Fruit fly (Drosophila melanogaster): ENCODE results near the gene CG3108.

CG3108 gene

dm6 chrX:5786559-5786958, 5.1 kb upstream of the CG3108 start (continued):
- TF ChIP-seq Ets96B (tag; optimal IDR thresholded peaks at IDR 0.05) (no peak), CG6163 (GFP tag; IDR thresholded peaks at IDR 0.05) (peak; percentile 70), Hr39 (GFP tag; optimal IDR thresholded peaks at IDR 0.05) (peak; percentile 58), lz (GFP tag; optimal IDR thresholded peaks at IDR 0.05) (peak; percentile 73), CG32006 (GFP tag; optimal IDR thresholded peaks at IDR 0.05) (peak; percentile 89), CG3032 (tag; optimal IDR thresholded peaks at IDR 0.05) (no peak), Sox14 (GFP tag; optimal IDR thresholded peaks at IDR 0.05) (peak; percentile 71), Met (GFP tag; optimal IDR thresholded peaks at IDR 0.05) (peak; percentile 74), CG6792 (GFP tag; optimal IDR thresholded peaks at IDR 0.05) (peak; percentile 78), CG6808 (GFP tag; optimal IDR thresholded peaks at IDR 0.05) (no peak), CG11294 (GFP tag; IDR thresholded peaks at IDR 0.05) (peak; percentile 71), cyc (GFP tag; optimal IDR thresholded peaks at IDR 0.05) (no peak)

- peak; percentile 36 for TF ChIP-seq CG10669 (GFP tag; optimal IDR thresholded peaks at IDR 0.05)
- TF ChIP-seq Ets21C (GFP tag; optimal IDR thresholded peaks at IDR 0.05), result peak; percentile 51
- TF ChIP-seq CG16779 (tag; optimal IDR thresholded peaks at IDR 0.05), result no peak
- TF ChIP-seq Eip75B (GFP tag; optimal IDR thresholded peaks at IDR 0.05), result peak; percentile 58
- peak; percentile 20 for TF ChIP-seq CG6854 (GFP tag; optimal IDR thresholded peaks at IDR 0.05)
- TF ChIP-seq CG4318 (GFP tag; optimal IDR thresholded peaks at IDR 0.05), result peak; percentile 74
- peak; percentile 73 for TF ChIP-seq acj6 (GFP tag; optimal IDR thresholded peaks at IDR 0.05)
- peak; percentile 12 for TF ChIP-seq CG7368 (GFP tag; optimal IDR thresholded peaks at IDR 0.05)
- TF ChIP-seq dac (GFP tag; optimal IDR thresholded peaks at IDR 0.05), result peak; percentile 64
- peak; percentile 74 for TF ChIP-seq CG15336 (GFP tag; IDR thresholded peaks at IDR 0.05)
- peak; percentile 90 for TF ChIP-seq Eip78C (GFP tag)
- peak; percentile 71 for TF ChIP-seq topi (GFP tag; optimal IDR thresholded peaks at IDR 0.05)
- TF ChIP-seq eg (GFP tag; IDR thresholded peaks at IDR 0.05), result peak; percentile 71; the same call in 2 of the 3 replicates
- peak; percentile 60 for TF ChIP-seq CG11762 (GFP tag; optimal IDR thresholded peaks at IDR 0.05; ENCODE audit: insufficient read depth)
- TF ChIP-seq svp (GFP tag), result peak; percentile 89
- TF ChIP-seq CG6808 (GFP tag; optimal IDR thresholded peaks at IDR 0.05), result peak; percentile 35
- TF ChIP-seq Lpt (GFP tag; optimal IDR thresholded peaks at IDR 0.05), result peak; percentile 66
- peak; percentile 46 for TF ChIP-seq cyc (GFP tag; optimal IDR thresholded peaks at IDR 0.05)
- TF ChIP-seq CG6792 (GFP tag; optimal IDR thresholded peaks at IDR 0.05), result peak; percentile 79
- peak; percentile 78 for TF ChIP-seq Hr4 (GFP tag; optimal IDR thresholded peaks at IDR 0.05)
- peak; percentile 61 for TF ChIP-seq achi (GFP tag; optimal IDR thresholded peaks at IDR 0.05)
- peak; percentile 44 for TF ChIP-seq Ets96B (tag; optimal IDR thresholded peaks at IDR 0.05)
- no peak for TF ChIP-seq fkh (GFP tag; optimal IDR thresholded peaks at IDR 0.05)
- peak; percentile 37 for TF ChIP-seq fd59A (GFP tag; optimal IDR thresholded peaks at IDR 0.05)
- TF ChIP-seq CG11294 (GFP tag; IDR thresholded peaks at IDR 0.05), result no peak
- peak; percentile 76 for TF ChIP-seq lz (GFP tag; optimal IDR thresholded peaks at IDR 0.05)
- TF ChIP-seq CG11902 (GFP tag; optimal IDR thresholded peaks at IDR 0.05), result peak; percentile 11
- no peak for TF ChIP-seq CG9139 (GFP tag; optimal IDR thresholded peaks at IDR 0.05)
- no peak for TF ChIP-seq fd85E (GFP tag; optimal IDR thresholded peaks at IDR 0.05)
- TF ChIP-seq Smox (GFP tag; optimal IDR thresholded peaks at IDR 0.05), result peak; percentile 76
- peak; percentile 5 for TF ChIP-seq Eip93F (GFP tag; optimal IDR thresholded peaks at IDR 0.05)
- peak; percentile 80 for TF ChIP-seq vri (GFP tag; optimal IDR thresholded peaks at IDR 0.05)
- TF ChIP-seq CG34406 (GFP tag; optimal IDR thresholded peaks at IDR 0.05), result peak; percentile 63
- TF ChIP-seq esn (GFP tag; optimal IDR thresholded peaks at IDR 0.05), result peak; percentile 84
- peak; percentile 58 for TF ChIP-seq CG10631 (GFP tag; optimal IDR thresholded peaks at IDR 0.05)
- TF ChIP-seq CG3919 (GFP tag; optimal IDR thresholded peaks at IDR 0.05), result peak; percentile 72
- TF ChIP-seq Gug (GFP tag; IDR thresholded peaks at IDR 0.05), result no peak
- TF ChIP-seq dsx (GFP tag; optimal IDR thresholded peaks at IDR 0.05; ENCODE audit: poor library complexity, severe bottlenecking), result no peak
- TF ChIP-seq Blimp-1 (GFP tag; optimal IDR thresholded peaks at IDR 0.05), result peak; percentile 82
- peak; percentile 14 to 19 for TF ChIP-seq ss (GFP tag; optimal IDR thresholded peaks at IDR 0.05)
- TF ChIP-seq Sox15 (GFP tag; optimal IDR thresholded peaks at IDR 0.05), result peak; percentile 50
- TF ChIP-seq CG8319 (GFP tag; optimal IDR thresholded peaks at IDR 0.05), result peak; percentile 23
These were observed 2.0 kb upstream of the CG3108 start for dm6 chrX:5783260-5784040.
